Fruit fly (Drosophila melanogaster) whole organism, wandering third instar larva: Measurements from ENCODE around the gene CAH2.

Source experiments
- Dfd ChIP-seq: fragments of >200 bp; optimal IDR thresholded peaks from 2 replicates; lab custom pipeline; 2017; ENCODE audit warnings: missing biosample characterization, missing genetic modification characterization
- Jra ChIP-seq: sonication (Bioruptor generic); optimal IDR thresholded peaks from 2 replicates; lab custom pipeline; 2016; ENCODE audit warnings: missing biosample characterization, missing genetic modification characterization
- Mio ChIP-seq: sonication (Bioruptor generic); optimal IDR thresholded peaks from 2 replicates; lab custom pipeline; 2016; ENCODE audit warnings: missing biosample characterization, missing genetic modification characterization
- N ChIP-seq: fragments of >200 bp; optimal IDR thresholded peaks from 2 replicates; lab custom pipeline; 2018; ENCODE audit warnings: missing biosample characterization, missing external identifiers, missing genetic modification characterization
- ey ChIP-seq: fragments of 200-800 bp; sonication (Bioruptor generic); optimal IDR thresholded peaks from 2 replicates; lab custom pipeline; 2016; ENCODE audit warnings: missing biosample characterization, missing genetic modification characterization
- lola ChIP-seq: fragments of >200 bp; optimal IDR thresholded peaks from 2 replicates; lab custom pipeline; 2017; ENCODE audit warnings: missing biosample characterization, missing genetic modification characterization
- psq ChIP-seq: fragments of 200-800 bp; sonication (Bioruptor generic); optimal IDR thresholded peaks from 3 replicates; lab custom pipeline; 2017; ENCODE audit warnings: missing biosample characterization, mild to moderate bottlenecking, missing genetic modification characterization, moderate library complexity

DNA sequence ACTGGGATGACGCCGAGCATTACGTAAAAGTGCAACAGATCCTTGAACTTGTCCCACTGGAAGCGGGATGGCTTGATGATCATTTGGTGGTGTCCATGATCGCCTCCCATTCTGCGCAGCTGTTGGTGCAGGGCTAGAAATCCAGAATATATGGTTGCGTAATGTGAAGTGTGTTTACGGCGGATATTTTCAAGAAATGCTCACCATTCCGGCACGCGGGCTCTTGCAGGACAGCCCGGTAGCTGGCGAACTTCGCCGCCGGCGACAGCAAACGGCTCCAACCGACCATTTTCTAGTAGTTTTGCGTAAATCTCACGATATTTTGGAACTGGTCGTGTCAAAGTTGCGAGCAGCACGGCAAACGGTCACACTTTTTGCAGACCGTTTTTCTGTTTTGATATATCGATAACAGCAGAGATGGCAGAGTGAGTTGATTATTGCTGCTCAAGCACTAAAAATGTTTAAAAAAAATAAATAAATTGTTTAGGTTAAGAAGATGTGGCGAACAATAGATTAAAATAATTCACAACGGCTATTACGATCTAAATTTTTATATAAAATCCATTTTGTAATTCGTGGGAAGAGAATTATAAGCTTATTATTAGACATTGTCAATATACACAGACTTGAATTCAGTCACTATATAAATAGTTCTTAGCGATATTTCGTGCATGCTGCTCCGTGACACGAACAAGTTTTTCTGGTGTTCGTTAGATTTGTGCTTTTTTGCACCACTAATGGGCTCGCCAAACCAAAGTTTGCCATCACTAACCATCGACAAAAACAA lies 39.1 kb upstream of the CAH2 start, which contains the start of the genes ND-SGDH and RhoGAP68F:
- TF ChIP-seq Jra (GFP tag; lab: Kevin White, UChicago) (peak; percentile 73), Dfd (GFP tag; lab: Kevin White, UChicago) (no peak), ey (peak; percentile 69), N (GFP tag; lab: Kevin White, UChicago) (no peak), lola (GFP tag; lab: Kevin White, UChicago) (no peak), Mio (GFP tag; lab: Kevin White, UChicago) (no peak), psq (GFP tag; lab: Kevin White, UChicago) (peak; percentile 65)
